Fruit fly (Drosophila melanogaster) whole organism, embryonic: ENCODE measurements around the gene pnt.
A peak's percentile ranks its signal among the peaks of the same experiment; 100 is the strongest.

ENCODE experiments used
- Adf1 ChIP-seq: fragments of 200-800 bp; sonication (Bioruptor generic); IDR thresholded peaks from 2 replicates; pipeline ENCODE4 v1.3.6; 2022; ENCODE audit warnings: missing biosample characterization, missing genetic modification characterization
- Atf3 ChIP-seq: fragments of 200-800 bp; sonication (Bioruptor generic); optimal IDR thresholded peaks from 3 replicates; lab custom pipeline; 2016; ENCODE audit warnings: missing biosample characterization, missing genetic modification characterization
- CG10209 ChIP-seq: fragments of 200-800 bp; sonication (Bioruptor generic); optimal IDR thresholded peaks from 3 replicates; lab custom pipeline; 2017; ENCODE audit warnings: missing biosample characterization, mild to moderate bottlenecking, missing genetic modification characterization, missing genetic modification reagents
- CG10267 ChIP-seq: fragments of 200-800 bp; sonication (Bioruptor generic); optimal IDR thresholded peaks from 2 replicates; lab custom pipeline; 2018; ENCODE audit warnings: missing biosample characterization, mild to moderate bottlenecking, missing genetic modification characterization, moderate library complexity
- CG10321 ChIP-seq: fragments of 200-800 bp; sonication (Bioruptor generic); IDR thresholded peaks from 2 replicates; pipeline ENCODE4 v1.3.6; 2022; ENCODE audit warnings: missing biosample characterization, missing genetic modification characterization
- CG14014 ChIP-seq: fragments of 200-800 bp; sonication (Bioruptor generic); IDR thresholded peaks from 2 replicates; pipeline ENCODE4 v1.3.6; 2022; ENCODE audit warnings: missing biosample characterization, missing genetic modification characterization
- CG14965 ChIP-seq: fragments of 200-800 bp; sonication (Bioruptor generic); optimal IDR thresholded peaks from 2 replicates; lab custom pipeline; 2016; ENCODE audit warnings: missing biosample characterization, missing genetic modification characterization, borderline replicate concordance
- CG15269 ChIP-seq: fragments of 200-800 bp; sonication (Bioruptor generic); optimal IDR thresholded peaks from 2 replicates; lab custom pipeline; 2018; ENCODE audit warnings: missing biosample characterization, mild to moderate bottlenecking, missing genetic modification characterization, moderate library complexity
- CG1647 ChIP-seq: fragments of 200-800 bp; sonication (Bioruptor generic); optimal IDR thresholded peaks from 3 replicates; lab custom pipeline; 2016; ENCODE audit warnings: missing biosample characterization, missing genetic modification characterization
- CG18262 ChIP-seq: fragments of 200-800 bp; optimal IDR thresholded peaks from 3 replicates; lab custom pipeline; 2019; ENCODE audit warnings: missing biosample characterization, mild to moderate bottlenecking, missing genetic modification characterization, moderate library complexity
- CG18619 ChIP-seq: fragments of 200-800 bp; sonication (Bioruptor generic); optimal IDR thresholded peaks from 3 replicates; lab custom pipeline; 2017; ENCODE audit warnings: missing biosample characterization, mild to moderate bottlenecking, missing genetic modification characterization
- CG31224 ChIP-seq: fragments of 200-800 bp; sonication (Bioruptor generic); IDR thresholded peaks from 2 replicates; pipeline ENCODE4 v1.3.6; 2022; ENCODE audit warnings: missing biosample characterization, missing genetic modification characterization
- CG34224 ChIP-seq: fragments of 200-800 bp; sonication (Bioruptor generic); IDR thresholded peaks from 3 replicates; pipeline ENCODE4 v1.3.6; 2022; ENCODE audit warnings: missing biosample characterization, missing genetic modification characterization; ENCODE audit not compliant: partially characterized antibody
- CG4282 ChIP-seq: fragments of 200-800 bp; sonication (Bioruptor generic); optimal IDR thresholded peaks from 2 replicates; lab custom pipeline; 2016; ENCODE audit warnings: missing biosample characterization, missing genetic modification characterization
- CG6683 ChIP-seq: fragments of 200-800 bp; sonication (Bioruptor generic); optimal IDR thresholded peaks from 2 replicates; lab custom pipeline; 2017; ENCODE audit warnings: missing biosample characterization, mild to moderate bottlenecking, missing genetic modification characterization, missing genetic modification reagents
- CG8281 ChIP-seq: fragments of 200-800 bp; sonication (Bioruptor generic); optimal IDR thresholded peaks from 2 replicates; lab custom pipeline; 2018; ENCODE audit warnings: missing biosample characterization, mild to moderate bottlenecking, missing genetic modification characterization, moderate library complexity
- CG8290 ChIP-seq, 3 experiments: fragments of 200-800 bp; sonication (Bioruptor generic); optimal IDR thresholded peaks; 2 replicates each; lab custom pipeline; 2016 to 2019; ENCODE audit warnings: missing biosample characterization in 3 of 3, missing genetic modification characterization in 3 of 3, mild to moderate bottlenecking in 2 of 3, moderate library complexity in 1 of 3
- CG8478 ChIP-seq: fragments of >200 bp; optimal IDR thresholded peaks from 2 replicates; lab custom pipeline; 2018
- CG8944 ChIP-seq: fragments of 200-800 bp; sonication (Bioruptor generic); optimal IDR thresholded peaks from 3 replicates; lab custom pipeline; 2016; ENCODE audit warnings: missing biosample characterization, missing genetic modification characterization
- Elba2 ChIP-seq: fragments of 200-800 bp; sonication (Bioruptor generic); optimal IDR thresholded peaks from 3 replicates; lab custom pipeline; 2016; ENCODE audit warnings: missing biosample characterization, missing genetic modification characterization
- Fer1 ChIP-seq: fragments of 200-800 bp; sonication (Bioruptor generic); optimal IDR thresholded peaks from 2 replicates; lab custom pipeline; 2017; ENCODE audit warnings: missing biosample characterization, mild to moderate bottlenecking, missing genetic modification characterization
- HLH54F ChIP-seq: fragments of 200-800 bp; sonication (Bioruptor generic); optimal IDR thresholded peaks from 3 replicates; lab custom pipeline; 2016; ENCODE audit warnings: missing biosample characterization, missing genetic modification characterization
- Hr3 ChIP-seq: fragments of 200-800 bp; sonication (Bioruptor generic); optimal IDR thresholded peaks from 3 replicates; lab custom pipeline; 2016; ENCODE audit warnings: missing biosample characterization, missing genetic modification characterization
- MBD-R2 ChIP-seq: fragments of 200-800 bp; sonication (Bioruptor generic); IDR thresholded peaks from 2 replicates; pipeline ENCODE4 v1.3.6; 2022; ENCODE audit warnings: missing biosample characterization, missing genetic modification characterization
- Nf-YC ChIP-seq: fragments of 200-800 bp; optimal IDR thresholded peaks from 3 replicates; lab custom pipeline; 2019; ENCODE audit warnings: missing biosample characterization, mild to moderate bottlenecking, missing genetic modification characterization, moderate library complexity
- Oaz ChIP-seq: fragments of 200-800 bp; sonication (Bioruptor generic); IDR thresholded peaks from 2 replicates; pipeline ENCODE4 v1.3.6; 2022; ENCODE audit warnings: missing biosample characterization, missing genetic modification characterization
- Oli ChIP-seq: fragments of 200-800 bp; sonication (Bioruptor generic); optimal IDR thresholded peaks from 2 replicates; lab custom pipeline; 2018; ENCODE audit warnings: missing biosample characterization, mild to moderate bottlenecking, missing genetic modification characterization, moderate library complexity
- Rx ChIP-seq: fragments of 200-800 bp; sonication (Bioruptor generic); IDR thresholded peaks from 2 replicates; pipeline ENCODE4 v1.3.6; 2022; ENCODE audit warnings: missing biosample characterization, missing genetic modification characterization
- Scr ChIP-seq: fragments of 200-800 bp; sonication (Bioruptor generic); IDR thresholded peaks from 2 replicates; pipeline ENCODE4 v1.3.6; 2022; ENCODE audit warnings: missing biosample characterization, missing genetic modification characterization; ENCODE audit not compliant: partially characterized antibody
- Sox100B ChIP-seq: fragments of 200-800 bp; sonication (Bioruptor generic); optimal IDR thresholded peaks from 3 replicates; lab custom pipeline; 2018; ENCODE audit warnings: missing biosample characterization, mild to moderate bottlenecking, missing genetic modification characterization
- Xrp1 ChIP-seq: fragments of 200-800 bp; sonication (Bioruptor generic); IDR thresholded peaks from 2 replicates; pipeline ENCODE4 v1.3.6; 2022; ENCODE audit warnings: missing biosample characterization, missing genetic modification characterization
- ac ChIP-seq: fragments of 200-800 bp; sonication (Bioruptor generic); optimal IDR thresholded peaks from 3 replicates; lab custom pipeline; 2017; ENCODE audit warnings: missing biosample characterization, mild to moderate bottlenecking, missing genetic modification characterization
- az2 ChIP-seq: fragments of 200-800 bp; sonication (Bioruptor generic); optimal IDR thresholded peaks from 3 replicates; lab custom pipeline; 2016; ENCODE audit warnings: missing biosample characterization, missing genetic modification characterization
- bbx ChIP-seq: fragments of 200-800 bp; sonication (Bioruptor generic); IDR thresholded peaks from 2 replicates; pipeline ENCODE4 v1.3.6; 2022; ENCODE audit warnings: missing biosample characterization, missing genetic modification characterization; ENCODE audit not compliant: partially characterized antibody
- chif ChIP-seq, 2 experiments: fragments of 200-800 bp; sonication (Bioruptor generic); optimal IDR thresholded peaks; 3 replicates each; lab custom pipeline; 2016; ENCODE audit warnings: missing biosample characterization in 2 of 2, missing genetic modification characterization in 2 of 2
- dimm ChIP-seq: fragments of 200-800 bp; sonication (Bioruptor generic); IDR thresholded peaks from 2 replicates; pipeline ENCODE4 v1.3.6; 2022; ENCODE audit warnings: missing biosample characterization, missing genetic modification characterization
- dm ChIP-seq: fragments of 200-800 bp; sonication (Bioruptor generic); optimal IDR thresholded peaks from 3 replicates; lab custom pipeline; 2016; ENCODE audit warnings: missing biosample characterization, missing genetic modification characterization
- eyg ChIP-seq: fragments of 200-800 bp; sonication (Bioruptor generic); optimal IDR thresholded peaks from 3 replicates; lab custom pipeline; 2016; ENCODE audit warnings: missing biosample characterization, missing genetic modification characterization
- gfzf ChIP-seq: fragments of 200-800 bp; sonication (Bioruptor generic); optimal IDR thresholded peaks from 2 replicates; lab custom pipeline; 2016; ENCODE audit warnings: missing biosample characterization, mild to moderate bottlenecking, missing genetic modification characterization, moderate library complexity
- ham ChIP-seq: fragments of 200-800 bp; sonication (Bioruptor generic); IDR thresholded peaks from 2 replicates; pipeline ENCODE4 v1.3.6; 2022; ENCODE audit warnings: missing biosample characterization, missing genetic modification characterization
- ind ChIP-seq: fragments of 200-800 bp; sonication (Bioruptor generic); optimal IDR thresholded peaks from 3 replicates; lab custom pipeline; 2016; ENCODE audit warnings: missing biosample characterization, missing genetic modification characterization
- knrl ChIP-seq: fragments of 200-800 bp; sonication (Bioruptor generic); IDR thresholded peaks from 3 replicates; pipeline ENCODE4 v1.3.6; 2022; ENCODE audit warnings: missing biosample characterization, missing genetic modification characterization; ENCODE audit not compliant: partially characterized antibody
- lbe ChIP-seq: fragments of 200-800 bp; sonication (Bioruptor generic); optimal IDR thresholded peaks from 2 replicates; lab custom pipeline; 2016; ENCODE audit warnings: missing biosample characterization, mild to moderate bottlenecking, missing genetic modification characterization
- lilli ChIP-seq: fragments of 200-800 bp; sonication (Bioruptor generic); optimal IDR thresholded peaks from 3 replicates; lab custom pipeline; 2016; ENCODE audit warnings: missing biosample characterization, missing genetic modification characterization
- nerfin-1 ChIP-seq: fragments of 200-800 bp; sonication (Bioruptor generic); optimal IDR thresholded peaks from 3 replicates; lab custom pipeline; 2019; ENCODE audit warnings: missing biosample characterization, mild to moderate bottlenecking, missing genetic modification characterization, moderate library complexity
- prd ChIP-seq, 3 experiments: fragments of >200 bp in 2 of 3; fragments of 200-800 bp in 1 of 3; sonication (Bioruptor generic) in 1 of 3; optimal IDR thresholded peaks in 2 of 3; IDR thresholded peaks in 1 of 3; 2 replicates in 2 of 3; 3 replicates in 1 of 3; pipeline versions ENCODE4 v1.3.6 to Lab custom; 2017 to 2022; ENCODE audit warnings: missing biosample characterization in 1 of 3, missing genetic modification characterization in 1 of 3
- sd ChIP-seq: fragments of 200-800 bp; sonication (Bioruptor generic); optimal IDR thresholded peaks from 3 replicates; lab custom pipeline; 2018; ENCODE audit warnings: missing biosample characterization, mild to moderate bottlenecking, missing genetic modification characterization, moderate library complexity
- trem ChIP-seq: fragments of 200-800 bp; optimal IDR thresholded peaks from 3 replicates; lab custom pipeline; 2019; ENCODE audit warnings: missing biosample characterization, mild to moderate bottlenecking, missing genetic modification characterization, moderate library complexity
- vvl ChIP-seq: fragments of 200-800 bp; sonication (Bioruptor generic); IDR thresholded peaks from 2 replicates; pipeline ENCODE4 v1.3.6; 2022; ENCODE audit warnings: missing biosample characterization, missing genetic modification characterization
- zen ChIP-seq: fragments of 200-800 bp; sonication (Bioruptor generic); optimal IDR thresholded peaks from 3 replicates; lab custom pipeline; 2018; ENCODE audit warnings: missing biosample characterization, mild to moderate bottlenecking, missing genetic modification characterization, moderate library complexity

pnt gene

dm6 chr3R:23280806-23281257 is 65.1 kb downstream of the pnt start, which contains the start of the genes orb and Cdc16 (continued):
- TF ChIP-seq CG14965 (GFP tag; lab: Kevin White, UChicago) = no peak
- peak; percentile 94 for TF ChIP-seq CG15269 (tag; lab: Kevin White, UChicago)
- peak; percentile 61 to 69 for TF ChIP-seq chif (GFP tag; optimal IDR thresholded peaks at IDR 0.05; lab: Kevin White, UChicago)
- TF ChIP-seq trem (tag; lab: Kevin White, UChicago) = peak; percentile 93
- peak; percentile 85 for TF ChIP-seq CG6683 (GFP tag; lab: Kevin White, UChicago)
- TF ChIP-seq Scr (GFP tag; lab: Robert Waterston, UW) = no peak
- peak; percentile 91 for TF ChIP-seq CG18262 (tag; lab: Kevin White, UChicago)
- peak; percentile 97 for TF ChIP-seq vvl (GFP tag; lab: Robert Waterston, UW)
- TF ChIP-seq CG10321 = peak; percentile 74
- no peak for TF ChIP-seq bbx (GFP tag; lab: Robert Waterston, UW)
- TF ChIP-seq lilli = peak; percentile 91
- peak; percentile 63 for TF ChIP-seq CG8281 (tag; lab: Kevin White, UChicago)
- peak; percentile 85 for TF ChIP-seq Sox100B (GFP tag; lab: Kevin White, UChicago)
- peak; percentile 94 for TF ChIP-seq Fer1
- TF ChIP-seq dm (GFP tag; lab: Kevin White, UChicago) = peak; percentile 24
- no peak for TF ChIP-seq knrl (GFP tag; lab: Robert Waterston, UW)
- peak; percentile 84 for TF ChIP-seq zen (tag; lab: Kevin White, UChicago)
- peak; percentile 90 for TF ChIP-seq Oli (tag; lab: Kevin White, UChicago)
- TF ChIP-seq CG31224 (GFP tag; lab: Robert Waterston, UW) = peak; percentile 77
- peak; percentile 14 for TF ChIP-seq CG4282 (GFP tag; lab: Kevin White, UChicago)
- no peak for TF ChIP-seq prd (optimal IDR thresholded peaks at IDR 0.05; lab: Kevin White, UChicago)
- peak; percentile 94 for TF ChIP-seq prd (GFP tag; IDR thresholded peaks at IDR 0.05; lab: Robert Waterston, UW)
- peak; percentile 99 for TF ChIP-seq MBD-R2
- peak; percentile 81 for TF ChIP-seq Elba2
- TF ChIP-seq gfzf (GFP tag; lab: Kevin White, UChicago) = no peak
- peak; percentile 94 for TF ChIP-seq az2
- TF ChIP-seq sd (tag; lab: Kevin White, UChicago) = peak; percentile 67
- TF ChIP-seq CG18619 = peak; percentile 81
- peak; percentile 96 for TF ChIP-seq Xrp1 (GFP tag; lab: Robert Waterston, UW)
- no peak for TF ChIP-seq CG34224
- TF ChIP-seq Hr3 (GFP tag; lab: Kevin White, UChicago) = peak; percentile 92
- TF ChIP-seq HLH54F (GFP tag; lab: Kevin White, UChicago) = peak; percentile 66
- peak; percentile 84 for TF ChIP-seq Nf-YC (tag; lab: Kevin White, UChicago)
- no peak for TF ChIP-seq CG8478 (lab: Kevin White, UChicago)
- TF ChIP-seq CG10267 (tag; lab: Kevin White, UChicago) = peak; percentile 88
- peak; percentile 84 for TF ChIP-seq nerfin-1 (tag; lab: Kevin White, UChicago)
- peak; percentile 73 for TF ChIP-seq CG8290 (GFP tag; optimal IDR thresholded peaks at IDR 0.05; lab: Kevin White, UChicago)
- peak in 1 of 2 experiments; percentile 87 for TF ChIP-seq CG8290 (tag; optimal IDR thresholded peaks at IDR 0.05; lab: Kevin White, UChicago)
- peak; percentile 90 for TF ChIP-seq CG10209 (GFP tag; lab: Kevin White, UChicago)
- peak; percentile 90 for TF ChIP-seq CG14014 (GFP tag; lab: Robert Waterston, UW)
- TF ChIP-seq ac = no peak
- TF ChIP-seq CG8944 (GFP tag; lab: Kevin White, UChicago) = peak; percentile 68
- no peak for TF ChIP-seq ham (GFP tag; lab: Robert Waterston, UW)
- peak; percentile 78 for TF ChIP-seq Oaz (GFP tag; lab: Robert Waterston, UW)
- peak; percentile 73 for TF ChIP-seq Adf1 (GFP tag; lab: Robert Waterston, UW)
- peak; percentile 71 for TF ChIP-seq dimm (GFP tag; lab: Robert Waterston, UW)
- TF ChIP-seq Rx = peak; percentile 77
- peak; percentile 52 for TF ChIP-seq Atf3
- peak; percentile 92 for TF ChIP-seq ind (GFP tag; lab: Kevin White, UChicago)
- peak; percentile 3 for TF ChIP-seq eyg (GFP tag; lab: Kevin White, UChicago)
- no peak for TF ChIP-seq lbe (GFP tag; lab: Kevin White, UChicago)
- peak; percentile 66 for TF ChIP-seq CG1647 (GFP tag; lab: Kevin White, UChicago)
